Worm (Caenorhabditis elegans) whole organism, L4 larva: ENCODE data around the gene rabr-4.
A peak's percentile ranks its signal among the peaks of the same experiment; 100 is the strongest.

Experiments
- F37D6.2 ChIP-seq: sonication (generic microtip); optimal IDR thresholded peaks from 2 replicates; lab custom pipeline; 2016; ENCODE audit warnings: mild to moderate bottlenecking, missing genetic modification characterization, missing compliant biosample characterization
- Y48G9A.11 ChIP-seq: fragments of 200-800 bp; sonication (Bioruptor generic); IDR thresholded peaks from 2 replicates; pipeline ENCODE4 v1.3.6; 2022; ENCODE audit warnings: missing genetic modification reagents, missing genetic modification characterization, missing compliant biosample characterization
- Y5F2A.4 ChIP-seq: fragments of 200-800 bp; sonication (Bioruptor generic); optimal IDR thresholded peaks from 2 replicates; lab custom pipeline; 2018; ENCODE audit warnings: mild to moderate bottlenecking, missing genetic modification characterization, missing compliant biosample characterization
- ZK546.5 ChIP-seq, 2 experiments: sonication (generic microtip); optimal IDR thresholded peaks; 2 replicates each; lab custom pipeline; 2017; ENCODE audit warnings: missing biosample characterization in 2 of 2, missing genetic modification characterization in 2 of 2
- aha-1 ChIP-seq: fragments of 150-350 bp; peaks from one replicate; lab custom pipeline; 2014; ENCODE audit warnings: missing biosample characterization, missing genetic modification characterization
- arid-1 ChIP-seq: fragments of 200-800 bp; sonication (Bioruptor generic); conservative IDR thresholded peaks from 2 replicates; pipeline ENCODE4 v1.3.6; 2022; ENCODE audit warnings: missing genetic modification reagents, missing genetic modification characterization, missing compliant biosample characterization
- ceh-44 ChIP-seq: fragments of 200-800 bp; sonication (Bioruptor generic); IDR thresholded peaks from 2 replicates; pipeline ENCODE4 v1.3.6; 2022; ENCODE audit warnings: missing genetic modification reagents, missing genetic modification characterization, missing compliant biosample characterization
- ces-1 ChIP-seq: fragments of 150-350 bp; sonication (generic microtip); optimal IDR thresholded peaks from 4 replicates; lab custom pipeline; 2014; ENCODE audit warnings: missing biosample characterization, missing genetic modification reagents, missing genetic modification characterization
- cey-2 ChIP-seq: sonication (generic microtip); optimal IDR thresholded peaks from 3 replicates; lab custom pipeline; 2017; ENCODE audit warnings: missing genetic modification characterization, mild to moderate bottlenecking, missing compliant biosample characterization, antibody characterized with exemption, borderline replicate concordance; ENCODE audit not compliant: insufficient read depth
- daf-12 ChIP-seq: fragments of 150-350 bp; optimal IDR thresholded peaks from 2 replicates; lab custom pipeline; 2014; ENCODE audit warnings: missing biosample characterization, missing genetic modification reagents, missing genetic modification characterization
- daf-16 ChIP-seq, 3 experiments: sonication (generic microtip); optimal IDR thresholded peaks; 2 replicates each; lab custom pipeline; 2016 to 2017; ENCODE audit warnings: missing genetic modification characterization in 3 of 3, missing genetic modification reagents in 3 of 3, mild to moderate bottlenecking in 2 of 3, missing compliant biosample characterization in 2 of 3, missing biosample characterization in 1 of 3, moderate library complexity in 1 of 3
- daf-19 ChIP-seq: fragments of 200-800 bp; sonication (Bioruptor generic); conservative IDR thresholded peaks from 2 replicates; pipeline ENCODE4 v1.3.6; 2022; ENCODE audit warnings: missing genetic modification characterization, missing compliant biosample characterization
- dmd-6 ChIP-seq: fragments of 200-800 bp; sonication (Bioruptor generic); IDR thresholded peaks from 2 replicates; pipeline ENCODE4 v1.3.6; 2022; ENCODE audit warnings: missing genetic modification reagents, missing genetic modification characterization, missing compliant biosample characterization
- dmd-8 ChIP-seq: fragments of 200-800 bp; sonication (Bioruptor generic); IDR thresholded peaks from 2 replicates; pipeline ENCODE4 v1.3.6; 2022; ENCODE audit warnings: missing genetic modification characterization, missing compliant biosample characterization
- fos-1 ChIP-seq: fragments of 150-350 bp; optimal IDR thresholded peaks from 2 replicates; lab custom pipeline; 2014; ENCODE audit warnings: missing biosample characterization, missing genetic modification characterization
- gei-8 ChIP-seq: fragments of 200-800 bp; sonication (Bioruptor generic); optimal IDR thresholded peaks from 2 replicates; lab custom pipeline; 2018; ENCODE audit warnings: mild to moderate bottlenecking, missing genetic modification characterization, missing compliant biosample characterization
- hlh-11 ChIP-seq: fragments of 200-800 bp; sonication (Bioruptor generic); optimal IDR thresholded peaks from 2 replicates; lab custom pipeline; 2018; ENCODE audit warnings: mild to moderate bottlenecking, missing genetic modification characterization, missing compliant biosample characterization
- lir-3 ChIP-seq: sonication (generic microtip); optimal IDR thresholded peaks from 2 replicates; lab custom pipeline; 2016; ENCODE audit warnings: mild to moderate bottlenecking, missing genetic modification characterization, missing compliant biosample characterization
- mxl-3 ChIP-seq: fragments of 200-800 bp; sonication (Bioruptor generic); optimal IDR thresholded peaks from 2 replicates; lab custom pipeline; 2018; ENCODE audit warnings: mild to moderate bottlenecking, missing genetic modification characterization, missing compliant biosample characterization
- nhr-10 ChIP-seq: fragments of 150-350 bp; optimal IDR thresholded peaks from 2 replicates; lab custom pipeline; 2014; ENCODE audit warnings: missing biosample characterization, missing genetic modification characterization
- nhr-11 ChIP-seq: fragments of 150-350 bp; optimal IDR thresholded peaks from 2 replicates; lab custom pipeline; 2014; ENCODE audit warnings: missing biosample characterization, missing genetic modification characterization
- nhr-28 ChIP-seq: fragments of 150-350 bp; optimal IDR thresholded peaks from 2 replicates; lab custom pipeline; 2014; ENCODE audit warnings: missing biosample characterization, missing genetic modification characterization
- nhr-41 ChIP-seq: fragments of 200-800 bp; sonication (Bioruptor generic); IDR thresholded peaks from 2 replicates; pipeline ENCODE4 v1.3.6; 2022; ENCODE audit warnings: missing genetic modification reagents, missing genetic modification characterization, missing compliant biosample characterization
- pha-4 ChIP-seq, 2 experiments: fragments of 150-350 bp in 1 of 2; fragments of 200-800 bp in 1 of 2; sonication (Bioruptor generic) in 1 of 2; IDR thresholded peaks in 1 of 2; optimal IDR thresholded peaks in 1 of 2; 2 replicates each; pipeline versions ENCODE4 v1.3.6 to Lab custom; 2014 to 2022; ENCODE audit warnings: missing genetic modification characterization in 2 of 2, missing genetic modification reagents in 2 of 2, missing biosample characterization in 1 of 2, missing compliant biosample characterization in 1 of 2
- saeg-2 ChIP-seq: fragments of 200-800 bp; sonication (Bioruptor generic); IDR thresholded peaks from 2 replicates; pipeline ENCODE4 v1.3.6; 2022; ENCODE audit warnings: missing genetic modification reagents, missing genetic modification characterization, missing compliant biosample characterization
- set-16 ChIP-seq: fragments of 200-800 bp; sonication (Bioruptor generic); IDR thresholded peaks from 2 replicates; pipeline ENCODE4 v1.3.6; 2022; ENCODE audit warnings: missing genetic modification reagents, missing genetic modification characterization, missing compliant biosample characterization
- snpc-1.2 ChIP-seq: fragments of 200-800 bp; sonication (Bioruptor generic); IDR thresholded peaks from 2 replicates; pipeline ENCODE4 v1.3.6; 2022; ENCODE audit warnings: missing genetic modification reagents, missing genetic modification characterization, missing compliant biosample characterization
- tra-1 ChIP-seq: fragments of 200-800 bp; sonication (Bioruptor generic); IDR thresholded peaks from 2 replicates; pipeline ENCODE4 v1.3.6; 2022; ENCODE audit warnings: missing genetic modification reagents, missing genetic modification characterization, missing compliant biosample characterization
- unc-130 ChIP-seq: sonication (generic microtip); optimal IDR thresholded peaks from 2 replicates; lab custom pipeline; 2016; ENCODE audit warnings: missing genetic modification reagents, missing genetic modification characterization, missing compliant biosample characterization
- unc-39 ChIP-seq: sonication (generic microtip); optimal IDR thresholded peaks from 2 replicates; lab custom pipeline; 2017; ENCODE audit warnings: missing biosample characterization, missing genetic modification characterization
- unc-62 ChIP-seq, 3 experiments: fragments of 150-350 bp in 1 of 3; sonication (generic microtip); optimal IDR thresholded peaks in 2 of 3; peaks in 1 of 3; 1 replicate in 1 of 3; 2 replicates in 2 of 3; lab custom pipeline; 2014 to 2017; ENCODE audit warnings: missing biosample characterization in 3 of 3, missing genetic modification characterization in 3 of 3, missing genetic modification reagents in 3 of 3, missing genotype in 1 of 3
- zfp-3 ChIP-seq: fragments of 200-800 bp; sonication (Bioruptor generic); conservative IDR thresholded peaks from 2 replicates; pipeline ENCODE4 v1.3.6; 2022; ENCODE audit warnings: missing genetic modification reagents, missing genetic modification characterization, missing compliant biosample characterization
- zip-11 ChIP-seq: fragments of 200-800 bp; sonication (Bioruptor generic); IDR thresholded peaks from 2 replicates; pipeline ENCODE4 v1.3.6; 2022; ENCODE audit warnings: missing genetic modification characterization, missing compliant biosample characterization
- ztf-7 ChIP-seq: fragments of 150-350 bp; optimal IDR thresholded peaks from 2 replicates; lab custom pipeline; 2014; ENCODE audit warnings: missing biosample characterization, missing genetic modification characterization

The rabr-4 gene

DNA sequence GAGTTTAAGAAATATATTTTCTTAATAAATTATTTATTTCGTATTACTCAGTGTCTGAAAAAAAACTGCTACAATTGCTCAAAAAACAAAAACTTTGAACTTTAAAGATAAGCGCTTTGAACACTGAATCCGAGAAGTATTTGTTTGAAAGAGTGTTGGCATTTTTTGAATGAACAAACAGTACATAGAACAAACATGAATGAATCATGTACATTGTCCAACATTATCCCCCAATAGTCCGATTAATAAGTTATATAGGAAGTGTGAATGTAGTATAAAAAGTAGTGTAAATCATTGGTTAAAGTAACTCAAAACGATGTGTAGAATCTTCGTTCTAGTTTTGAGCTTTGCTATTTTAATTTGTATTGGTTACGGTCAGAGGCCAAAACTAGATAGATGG lies 7.0 kb downstream of the rabr-4 start, which contains the start of gene F11A5.17:
F11A5.17 (plus strand) TSS at position 301 of the 400 bp plus-strand sequence.
- TF ChIP-seq unc-62 (GFP tag; optimal IDR thresholded peaks at IDR 0.05 in 1 of 2; lab: Kevin White, UChicago): peak in 1 of 2 experiments; percentile 15
- no peak for TF ChIP-seq unc-62 (tag; optimal IDR thresholded peaks at IDR 0.05; lab: Kevin White, UChicago)
- TF ChIP-seq nhr-11 (tag; lab: Kevin White, UChicago): no peak
- TF ChIP-seq dmd-6: no peak

DNA sequence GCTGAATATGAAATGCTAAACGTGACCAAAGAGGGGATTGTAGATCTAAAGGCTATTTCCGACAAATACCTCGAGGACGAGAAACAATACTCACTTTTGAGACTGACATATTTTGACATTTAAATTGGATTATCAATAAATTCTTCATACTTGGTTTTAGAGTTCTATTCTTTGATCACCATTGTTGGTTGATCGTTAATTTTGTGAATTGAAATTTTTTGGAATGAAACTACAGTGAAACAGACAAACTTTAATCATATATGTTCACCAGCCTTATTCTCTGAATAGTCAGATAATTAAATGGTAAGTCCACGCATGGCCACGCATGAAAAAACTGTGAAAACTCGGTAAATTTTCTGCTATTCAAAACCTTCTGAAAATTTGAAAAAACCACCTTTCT lies 7.9 kb downstream of the rabr-4 start, which contains the start of gene F11A5.18:
F11A5.18 (plus strand) TSS at position 301 of the 400 bp plus-strand sequence.
- TF ChIP-seq fos-1 (tag; lab: Kevin White, UChicago) (no peak), daf-19 (GFP tag; lab: Robert Waterston, UW) (no peak), daf-16 (GFP tag; optimal IDR thresholded peaks at IDR 0.05; lab: Kevin White, UChicago) (no peak), daf-16 (tag; optimal IDR thresholded peaks at IDR 0.05; lab: Kevin White, UChicago) (no peak), mxl-3 (GFP tag; lab: Kevin White, UChicago) (no peak), daf-12 (tag; lab: Kevin White, UChicago) (no peak), pha-4 (GFP tag; IDR thresholded peaks at IDR 0.05; lab: Robert Waterston, UW) (no peak), pha-4 (tag; optimal IDR thresholded peaks at IDR 0.05; lab: Kevin White, UChicago) (no peak), ces-1 (GFP tag; lab: Kevin White, UChicago) (no peak), saeg-2 (GFP tag; lab: Robert Waterston, UW) (no peak), Y5F2A.4 (GFP tag; lab: Kevin White, UChicago) (no peak), zip-11 (GFP tag; lab: Robert Waterston, UW) (no peak), dmd-8 (GFP tag; lab: Robert Waterston, UW) (no peak), hlh-11 (tag; lab: Kevin White, UChicago) (no peak), Y48G9A.11 (GFP tag; lab: Robert Waterston, UW) (no peak)
- TF ChIP-seq, all 104 proteins: peak for 0

DNA sequence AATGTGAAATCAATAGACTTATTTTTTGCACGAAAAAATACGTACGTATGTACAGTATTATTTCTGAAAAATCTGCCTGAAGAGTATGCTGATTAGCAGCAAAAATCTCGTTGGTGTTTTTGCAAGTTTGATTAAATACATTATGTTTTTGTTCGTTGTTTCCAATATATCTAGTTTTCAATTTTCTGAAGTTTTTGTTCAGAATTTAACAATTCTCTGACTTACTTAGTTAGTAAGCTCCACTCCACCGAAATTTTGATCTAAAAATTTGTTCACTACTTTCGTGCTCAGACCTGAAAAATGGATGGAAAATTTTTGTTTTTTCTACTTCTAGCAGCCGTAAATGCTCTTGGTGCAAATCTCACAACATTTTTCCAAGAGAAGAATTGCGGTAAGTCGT lies 10.1 kb downstream of the rabr-4 start, which contains the start of gene irld-26:
irld-26 (plus strand) TSS at position 301 of the 400 bp plus-strand sequence.
- TF ChIP-seq cey-2 (tag; lab: Kevin White, UChicago): no peak
- TF ChIP-seq tra-1 (GFP tag; lab: Robert Waterston, UW): no peak
- no peak for TF ChIP-seq zfp-3
- TF ChIP-seq snpc-1.2 (GFP tag; lab: Robert Waterston, UW): no peak
- peak in 1 of 2 experiments; percentile 13 for TF ChIP-seq unc-62 (GFP tag; optimal IDR thresholded peaks at IDR 0.05 in 1 of 2; lab: Kevin White, UChicago)
- TF ChIP-seq unc-62 (tag; optimal IDR thresholded peaks at IDR 0.05; lab: Kevin White, UChicago): no peak
- no peak for TF ChIP-seq ceh-44 (GFP tag; lab: Robert Waterston, UW)

ce11 chrV:16209837-16210236 lies 15.1 kb downstream of the rabr-4 start, which contains the start of gene oac-15:
Gene oac-15, minus strand, starts transcription at chrV:16209937.
- TF ChIP-seq aha-1 (tag; lab: Kevin White, UChicago): peak; percentile 80
- TF ChIP-seq ztf-7: no peak

DNA sequence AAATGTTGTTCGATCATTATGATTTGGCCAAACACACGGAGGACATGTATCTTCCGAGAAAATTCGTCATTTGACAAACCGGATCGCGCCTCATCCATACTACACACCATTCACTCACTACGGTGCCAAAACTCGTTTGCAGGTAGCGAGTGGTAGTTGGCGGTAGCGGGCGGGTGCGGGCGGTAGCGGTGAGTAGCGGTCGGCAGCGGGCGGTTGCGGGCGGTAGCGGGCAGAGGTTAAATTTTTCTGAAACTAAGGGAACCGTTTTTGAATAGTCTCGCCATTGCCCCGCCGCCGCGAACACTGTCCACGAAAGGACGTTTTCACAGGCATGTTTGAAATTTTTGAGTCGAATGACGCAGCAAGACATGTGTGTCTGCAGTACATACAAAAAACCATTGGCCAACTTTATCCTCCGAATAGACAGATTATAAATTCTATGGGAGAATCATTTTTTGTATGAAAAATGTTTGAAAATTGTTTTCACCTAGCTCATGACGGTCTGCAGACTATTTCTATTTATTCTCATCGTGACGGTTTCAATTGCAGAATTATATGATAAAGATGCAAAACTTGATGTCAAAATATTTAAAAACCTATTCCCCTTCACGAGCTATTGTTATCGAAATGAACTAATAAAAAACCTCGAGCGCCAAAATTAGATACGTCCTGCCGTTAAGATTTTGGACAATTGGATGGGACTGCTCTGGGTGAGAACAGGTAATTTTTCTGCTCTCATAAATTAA lies 15.7 kb downstream of the rabr-4 start, which contains the start of gene F11A5.16:
F11A5.16 (plus strand) TSS at position 696 of the 746 bp plus-strand sequence.
- peak; percentile 63 for TF ChIP-seq set-16 (GFP tag; lab: Robert Waterston, UW)
- TF ChIP-seq arid-1: no peak
- TF ChIP-seq, all 104 proteins: peak for 1

- TF ChIP-seq nhr-10: no peak
- peak in 1 of 2 experiments; percentile 60 for TF ChIP-seq unc-62 (GFP tag; optimal IDR thresholded peaks at IDR 0.05 in 1 of 2; lab: Kevin White, UChicago)
- TF ChIP-seq unc-62 (tag; optimal IDR thresholded peaks at IDR 0.05; lab: Kevin White, UChicago): no peak
- peak; percentile 8 for TF ChIP-seq aha-1 (tag; lab: Kevin White, UChicago)
- TF ChIP-seq gei-8 (GFP tag; lab: Kevin White, UChicago): no peak
- no peak for TF ChIP-seq F37D6.2 (tag; lab: Kevin White, UChicago)
- TF ChIP-seq pha-4 (GFP tag; IDR thresholded peaks at IDR 0.05; lab: Robert Waterston, UW): no peak
- TF ChIP-seq pha-4 (tag; optimal IDR thresholded peaks at IDR 0.05; lab: Kevin White, UChicago): no peak
- peak; percentile 9 for TF ChIP-seq nhr-28 (tag; lab: Kevin White, UChicago)
- TF ChIP-seq nhr-41 (GFP tag; lab: Robert Waterston, UW): no peak
- TF ChIP-seq unc-39 (tag; lab: Kevin White, UChicago): no peak
- no peak for TF ChIP-seq lir-3 (tag; lab: Kevin White, UChicago)
- TF ChIP-seq unc-130 (GFP tag; lab: Kevin White, UChicago): no peak
- TF ChIP-seq ZK546.5 (tag; optimal IDR thresholded peaks at IDR 0.05; lab: Kevin White, UChicago): no peak
These were observed 17.0 kb downstream of the rabr-4 start for ce11 chrV:16211713-16212112.
